Worm (Caenorhabditis elegans): ENCODE data around the gene lec-4.

DNA sequence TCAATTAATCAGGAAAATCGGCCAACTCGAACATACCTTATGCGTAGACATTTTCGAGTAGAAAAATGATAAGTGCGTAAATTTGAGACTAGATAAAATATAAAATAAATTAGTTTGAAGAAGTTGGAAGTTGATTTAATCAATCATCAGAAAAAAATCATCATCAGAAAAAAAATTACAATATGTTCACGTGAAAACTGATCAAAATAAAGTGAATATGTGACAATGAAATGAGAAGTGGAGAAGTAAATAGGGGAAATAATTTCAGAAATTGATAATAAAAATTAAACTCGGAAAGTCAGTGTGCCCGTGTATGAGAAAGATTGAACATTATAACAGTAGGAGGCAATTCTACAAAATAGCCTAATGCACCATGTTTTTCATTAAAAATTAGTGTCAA, 43.6 kb downstream of the lec-4 start, which contains the start of gene F34D10.9:
- TF ChIP-seq Y53G8AR.9 (GFP tag; conservative IDR thresholded peaks at IDR 0.05) (no peak), ceh-100 (GFP tag; IDR thresholded peaks at IDR 0.05) (no peak), snpc-4 (GFP tag; optimal IDR thresholded peaks at IDR 0.05) (no peak), snpc-4 (tag; optimal IDR thresholded peaks at IDR 0.05) (no peak), hmg-1.2 (GFP tag; IDR thresholded peaks at IDR 0.05) (no peak), pbrm-1 (GFP tag; IDR thresholded peaks at IDR 0.05) (no peak), F52B5.7 (tag; optimal IDR thresholded peaks at IDR 0.05) (no peak), ama-1 (optimal IDR thresholded peaks at IDR 0.05) (no peak), ama-1 (GFP tag; optimal IDR thresholded peaks at IDR 0.05) (no peak), nfya-1 (tag; optimal IDR thresholded peaks at IDR 0.05; ENCODE audit: borderline replicate concordance, insufficient read depth) (no peak), C06A6.2 (GFP tag; conservative IDR thresholded peaks at IDR 0.05) (no peak)

Measured in whole organism, young adult.